Worm (Caenorhabditis elegans) whole organism, L4 larva: ENCODE data around the gene inx-10.

ENCODE experiments used
- D1046.2 ChIP-seq: fragments of 200-800 bp; sonication (Bioruptor generic); IDR thresholded peaks from 2 replicates; pipeline ENCODE4 v1.3.6; 2022; ENCODE audit warnings: missing genetic modification characterization, missing compliant biosample characterization
- F26F4.8 ChIP-seq: fragments of 200-800 bp; sonication (Bioruptor generic); conservative IDR thresholded peaks from 2 replicates; pipeline ENCODE4 v1.3.6; 2022; ENCODE audit warnings: missing genetic modification characterization, missing compliant biosample characterization
- F37D6.2 ChIP-seq: sonication (generic microtip); optimal IDR thresholded peaks from 2 replicates; lab custom pipeline; 2016; ENCODE audit warnings: mild to moderate bottlenecking, missing genetic modification characterization, missing compliant biosample characterization
- F44E2.7 ChIP-seq: fragments of 200-800 bp; sonication (Bioruptor generic); IDR thresholded peaks from 2 replicates; pipeline ENCODE4 v2.1.2; 2022; ENCODE audit warnings: missing genetic modification characterization, missing compliant biosample characterization
- F49E8.2 ChIP-seq: sonication (generic microtip); optimal IDR thresholded peaks from 2 replicates; lab custom pipeline; 2016; ENCODE audit warnings: missing compliant biosample characterization, mild to moderate bottlenecking, missing genetic modification characterization, borderline replicate concordance
- R02D3.7 ChIP-seq: fragments of 150-350 bp; sonication (generic microtip); optimal IDR thresholded peaks from 3 replicates; lab custom pipeline; 2014; ENCODE audit warnings: missing biosample characterization, missing genetic modification characterization
- T20F7.1 ChIP-seq: fragments of 200-800 bp; sonication (Bioruptor generic); optimal IDR thresholded peaks from 2 replicates; lab custom pipeline; 2018; ENCODE audit warnings: mild to moderate bottlenecking, missing genetic modification characterization, missing compliant biosample characterization
- T26A8.4 ChIP-seq: fragments of 200-800 bp; sonication (Bioruptor generic); IDR thresholded peaks from 2 replicates; pipeline ENCODE4 v1.3.6; 2022; ENCODE audit warnings: missing genetic modification characterization, missing compliant biosample characterization
- Y105C5A.15 ChIP-seq: fragments of 200-800 bp; sonication (Bioruptor generic); IDR thresholded peaks from 2 replicates; pipeline ENCODE4 v1.3.6; 2022; ENCODE audit warnings: missing genetic modification characterization, missing compliant biosample characterization
- Y48G9A.11 ChIP-seq: fragments of 200-800 bp; sonication (Bioruptor generic); IDR thresholded peaks from 2 replicates; pipeline ENCODE4 v1.3.6; 2022; ENCODE audit warnings: missing genetic modification reagents, missing genetic modification characterization, missing compliant biosample characterization
- Y5F2A.4 ChIP-seq: fragments of 200-800 bp; sonication (Bioruptor generic); optimal IDR thresholded peaks from 2 replicates; lab custom pipeline; 2018; ENCODE audit warnings: mild to moderate bottlenecking, missing genetic modification characterization, missing compliant biosample characterization
- ZK337.2 ChIP-seq: fragments of 200-800 bp; sonication (Bioruptor generic); IDR thresholded peaks from 2 replicates; pipeline ENCODE4 v1.3.6; 2022; ENCODE audit warnings: missing genetic modification reagents, missing genetic modification characterization, missing compliant biosample characterization
- aly-2 ChIP-seq: sonication (generic microtip); optimal IDR thresholded peaks from 2 replicates; lab custom pipeline; 2018; ENCODE audit warnings: missing biosample characterization, missing genetic modification characterization
- arid-1 ChIP-seq: fragments of 200-800 bp; sonication (Bioruptor generic); conservative IDR thresholded peaks from 2 replicates; pipeline ENCODE4 v1.3.6; 2022; ENCODE audit warnings: missing genetic modification reagents, missing genetic modification characterization, missing compliant biosample characterization
- ceh-28 ChIP-seq: fragments of 150-350 bp; optimal IDR thresholded peaks from 2 replicates; lab custom pipeline; 2014; ENCODE audit warnings: missing biosample characterization, missing genetic modification reagents, missing genetic modification characterization
- ceh-32 ChIP-seq: sonication (generic microtip); optimal IDR thresholded peaks from 2 replicates; lab custom pipeline; 2016; ENCODE audit warnings: mild to moderate bottlenecking, missing genetic modification characterization, missing compliant biosample characterization; ENCODE audit not compliant: poor library complexity
- ceh-44 ChIP-seq: fragments of 200-800 bp; sonication (Bioruptor generic); IDR thresholded peaks from 2 replicates; pipeline ENCODE4 v1.3.6; 2022; ENCODE audit warnings: missing genetic modification reagents, missing genetic modification characterization, missing compliant biosample characterization
- ceh-62 ChIP-seq: sonication (generic microtip); optimal IDR thresholded peaks from 2 replicates; lab custom pipeline; 2017; ENCODE audit warnings: missing biosample characterization, missing genetic modification characterization
- dmd-6 ChIP-seq: fragments of 200-800 bp; sonication (Bioruptor generic); IDR thresholded peaks from 2 replicates; pipeline ENCODE4 v1.3.6; 2022; ENCODE audit warnings: missing genetic modification reagents, missing genetic modification characterization, missing compliant biosample characterization
- dmd-8 ChIP-seq: fragments of 200-800 bp; sonication (Bioruptor generic); IDR thresholded peaks from 2 replicates; pipeline ENCODE4 v1.3.6; 2022; ENCODE audit warnings: missing genetic modification characterization, missing compliant biosample characterization
- dve-1 ChIP-seq: sonication (generic microtip); optimal IDR thresholded peaks from 2 replicates; lab custom pipeline; 2017; ENCODE audit warnings: antibody characterized with exemption, mild to moderate bottlenecking, missing genetic modification characterization, missing compliant biosample characterization; ENCODE audit not compliant: insufficient read depth
- egl-27 ChIP-seq: sonication (generic microtip); optimal IDR thresholded peaks from 3 replicates; lab custom pipeline; 2017; ENCODE audit warnings: missing biosample characterization, missing genetic modification reagents, missing genetic modification characterization
- egl-43 ChIP-seq: fragments of 200-800 bp; sonication (Bioruptor generic); IDR thresholded peaks from 2 replicates; pipeline ENCODE4 v1.3.6; 2022; ENCODE audit warnings: missing genetic modification reagents, missing genetic modification characterization, missing compliant biosample characterization
- gei-8 ChIP-seq: fragments of 200-800 bp; sonication (Bioruptor generic); optimal IDR thresholded peaks from 2 replicates; lab custom pipeline; 2018; ENCODE audit warnings: mild to moderate bottlenecking, missing genetic modification characterization, missing compliant biosample characterization
- hlh-11 ChIP-seq: fragments of 200-800 bp; sonication (Bioruptor generic); optimal IDR thresholded peaks from 2 replicates; lab custom pipeline; 2018; ENCODE audit warnings: mild to moderate bottlenecking, missing genetic modification characterization, missing compliant biosample characterization
- hmg-1.1 ChIP-seq: fragments of 200-800 bp; sonication (Bioruptor generic); IDR thresholded peaks from 2 replicates; pipeline ENCODE4 v1.3.6; 2022; ENCODE audit warnings: missing genetic modification reagents, missing genetic modification characterization, missing compliant biosample characterization
- jun-1 ChIP-seq: fragments of 150-350 bp; optimal IDR thresholded peaks from 2 replicates; lab custom pipeline; 2014; ENCODE audit warnings: missing biosample characterization, missing genetic modification reagents, missing genetic modification characterization
- lim-7 ChIP-seq: fragments of 200-800 bp; sonication (Bioruptor generic); IDR thresholded peaks from 2 replicates; pipeline ENCODE4 v1.3.6; 2022; ENCODE audit warnings: missing genetic modification characterization, missing compliant biosample characterization
- lin-1 ChIP-seq: fragments of 200-800 bp; sonication (Bioruptor generic); IDR thresholded peaks from 2 replicates; pipeline ENCODE4 v1.3.6; 2022; ENCODE audit warnings: missing genetic modification reagents, missing genetic modification characterization, missing compliant biosample characterization
- lin-13 ChIP-seq: fragments of 150-350 bp; optimal IDR thresholded peaks from 2 replicates; lab custom pipeline; 2014; ENCODE audit warnings: missing biosample characterization, missing genetic modification reagents, missing genetic modification characterization
- lin-29 ChIP-seq: fragments of 200-800 bp; sonication (Bioruptor generic); IDR thresholded peaks from 2 replicates; pipeline ENCODE4 v1.3.6; 2022; ENCODE audit warnings: missing genetic modification reagents, missing genetic modification characterization, missing compliant biosample characterization
- lin-38 ChIP-seq: fragments of 200-800 bp; sonication (Bioruptor generic); IDR thresholded peaks from 2 replicates; pipeline ENCODE4 v1.3.6; 2022; ENCODE audit warnings: missing genetic modification reagents, missing genetic modification characterization, missing compliant biosample characterization
- madf-9 ChIP-seq: fragments of 200-800 bp; sonication (Bioruptor generic); conservative IDR thresholded peaks from 2 replicates; pipeline ENCODE4 v1.3.6; 2022; ENCODE audit warnings: missing genetic modification reagents, missing genetic modification characterization, missing compliant biosample characterization
- mep-1 ChIP-seq: fragments of 150-350 bp; sonication (generic microtip); optimal IDR thresholded peaks from 3 replicates; lab custom pipeline; 2014; ENCODE audit warnings: missing biosample characterization, missing genetic modification characterization
- nhr-10 ChIP-seq: fragments of 150-350 bp; optimal IDR thresholded peaks from 2 replicates; lab custom pipeline; 2014; ENCODE audit warnings: missing biosample characterization, missing genetic modification characterization
- nhr-11 ChIP-seq: fragments of 150-350 bp; optimal IDR thresholded peaks from 2 replicates; lab custom pipeline; 2014; ENCODE audit warnings: missing biosample characterization, missing genetic modification characterization
- nhr-111 ChIP-seq: fragments of 200-800 bp; sonication (Bioruptor generic); optimal IDR thresholded peaks from 2 replicates; lab custom pipeline; 2018; ENCODE audit warnings: mild to moderate bottlenecking, missing genetic modification characterization, missing compliant biosample characterization
- nhr-237 ChIP-seq: sonication (generic microtip); optimal IDR thresholded peaks from 2 replicates; lab custom pipeline; 2017; ENCODE audit warnings: missing biosample characterization, missing genetic modification characterization
- nhr-25 ChIP-seq: sonication (generic microtip); optimal IDR thresholded peaks from 2 replicates; lab custom pipeline; 2017; ENCODE audit warnings: missing genetic modification characterization, mild to moderate bottlenecking, missing compliant biosample characterization, antibody characterized with exemption, moderate library complexity, borderline replicate concordance; ENCODE audit not compliant: insufficient read depth
- nhr-28 ChIP-seq: fragments of 150-350 bp; optimal IDR thresholded peaks from 2 replicates; lab custom pipeline; 2014; ENCODE audit warnings: missing biosample characterization, missing genetic modification characterization
- nhr-42 ChIP-seq: fragments of 200-800 bp; sonication (Bioruptor generic); IDR thresholded peaks from 2 replicates; pipeline ENCODE4 v1.3.6; 2022; ENCODE audit warnings: missing genetic modification characterization, missing compliant biosample characterization
- nhr-48 ChIP-seq: sonication (generic microtip); optimal IDR thresholded peaks from 2 replicates; lab custom pipeline; 2016; ENCODE audit warnings: mild to moderate bottlenecking, missing genetic modification characterization, missing compliant biosample characterization
- nhr-6 ChIP-seq: fragments of 150-350 bp; optimal IDR thresholded peaks from 2 replicates; lab custom pipeline; 2014; ENCODE audit warnings: missing biosample characterization, missing genetic modification characterization
- nhr-77 ChIP-seq: fragments of 150-350 bp; optimal IDR thresholded peaks from 2 replicates; lab custom pipeline; 2014; ENCODE audit warnings: missing biosample characterization, missing genetic modification characterization
- php-3 ChIP-seq: fragments of 200-800 bp; sonication (Bioruptor generic); IDR thresholded peaks from 2 replicates; pipeline ENCODE4 v1.3.6; 2022; ENCODE audit warnings: missing genetic modification reagents, missing genetic modification characterization, missing compliant biosample characterization
- saeg-2 ChIP-seq: fragments of 200-800 bp; sonication (Bioruptor generic); IDR thresholded peaks from 2 replicates; pipeline ENCODE4 v1.3.6; 2022; ENCODE audit warnings: missing genetic modification reagents, missing genetic modification characterization, missing compliant biosample characterization
- skn-1 ChIP-seq: fragments of 150-350 bp; optimal IDR thresholded peaks from 2 replicates; lab custom pipeline; 2014; ENCODE audit warnings: missing biosample characterization, missing genetic modification characterization
- snpc-4 ChIP-seq: fragments of 150-350 bp; optimal IDR thresholded peaks from 2 replicates; lab custom pipeline; 2014; ENCODE audit warnings: missing biosample characterization, missing genetic modification characterization
- zag-1 ChIP-seq: fragments of 150-350 bp; optimal IDR thresholded peaks from 2 replicates; lab custom pipeline; 2014; ENCODE audit warnings: missing biosample characterization, missing genetic modification characterization
- zfp-3 ChIP-seq: fragments of 200-800 bp; sonication (Bioruptor generic); conservative IDR thresholded peaks from 2 replicates; pipeline ENCODE4 v1.3.6; 2022; ENCODE audit warnings: missing genetic modification reagents, missing genetic modification characterization, missing compliant biosample characterization
- ztf-11 ChIP-seq: fragments of 150-350 bp; optimal IDR thresholded peaks from 2 replicates; lab custom pipeline; 2014; ENCODE audit warnings: missing biosample characterization, missing genetic modification characterization
- ztf-7 ChIP-seq: fragments of 150-350 bp; optimal IDR thresholded peaks from 2 replicates; lab custom pipeline; 2014; ENCODE audit warnings: missing biosample characterization, missing genetic modification characterization

The inx-10 gene

DNA sequence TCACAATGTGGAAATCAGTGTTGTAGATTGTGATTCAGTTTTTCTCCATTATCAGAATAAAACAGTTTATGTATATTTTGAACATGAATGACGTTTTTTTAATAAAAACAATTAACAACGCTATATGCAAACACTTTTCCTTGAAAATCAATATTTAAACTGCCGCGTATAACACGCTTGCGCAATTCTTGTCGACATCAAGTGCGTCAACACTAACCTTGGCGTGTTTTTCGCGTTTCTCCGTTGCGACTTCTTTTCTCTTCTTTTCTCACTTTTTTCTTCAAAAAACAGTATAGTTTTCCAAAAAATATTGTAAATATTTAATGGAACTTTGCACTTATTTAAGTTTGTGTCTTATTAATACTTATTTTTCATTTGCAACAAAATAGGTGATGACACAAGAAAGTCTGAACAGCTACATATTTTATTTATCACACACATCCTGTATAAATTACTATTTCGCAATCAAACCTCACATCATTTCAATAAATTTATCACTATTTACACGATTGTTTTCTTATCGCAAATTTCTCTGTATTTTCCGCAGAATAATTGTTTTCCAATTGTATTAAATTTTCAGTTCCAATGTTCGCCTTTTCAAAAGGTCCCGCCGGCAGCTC is 31.9 kb downstream of the inx-10 start, which contains the start of gene spas-1:
TSS of gene spas-1 (plus strand) at position 572 of the 620 bp plus-strand sequence.
- TF ChIP-seq saeg-2 (GFP tag; lab: Robert Waterston, UW) (no peak), dve-1 (tag; lab: Kevin White, UChicago) (peak; percentile 94), egl-43 (no peak), R02D3.7 (tag; lab: Kevin White, UChicago) (no peak), zfp-3 (0 out of 2 replicates have a peak, but pooled peaks have one; percentile 19), lin-13 (GFP tag; lab: Kevin White, UChicago) (peak; percentile 76), jun-1 (peak; percentile 44), ceh-28 (tag; lab: Kevin White, UChicago) (no peak), F44E2.7 (GFP tag; lab: Robert Waterston, UW) (no peak), aly-2 (tag; lab: Kevin White, UChicago) (no peak), nhr-237 (tag; lab: Kevin White, UChicago) (no peak), nhr-111 (GFP tag; lab: Kevin White, UChicago) (no peak), ceh-32 (no peak), lin-29 (GFP tag; lab: Robert Waterston, UW) (no peak), lin-1 (GFP tag; lab: Robert Waterston, UW) (no peak), snpc-4 (tag; lab: Kevin White, UChicago) (no peak), nhr-25 (tag; lab: Kevin White, UChicago) (peak; percentile 52), Y48G9A.11 (GFP tag; lab: Robert Waterston, UW) (no peak), F37D6.2 (tag; lab: Kevin White, UChicago) (peak; percentile 50), T26A8.4 (GFP tag; lab: Robert Waterston, UW) (peak; percentile 88), F26F4.8 (GFP tag; lab: Robert Waterston, UW) (no peak), madf-9 (GFP tag; lab: Robert Waterston, UW) (no peak), gei-8 (GFP tag; lab: Kevin White, UChicago) (no peak), hmg-1.1 (peak; percentile 65), ceh-62 (tag; lab: Kevin White, UChicago) (no peak), nhr-6 (peak; percentile 83), zag-1 (tag; lab: Kevin White, UChicago) (no peak), ceh-44 (no peak), Y5F2A.4 (GFP tag; lab: Kevin White, UChicago) (no peak), nhr-10 (tag; lab: Kevin White, UChicago) (no peak), egl-27 (tag; lab: Kevin White, UChicago) (no peak), nhr-11 (tag; lab: Kevin White, UChicago) (peak; percentile 74), nhr-48 (tag; lab: Kevin White, UChicago) (peak; percentile 74), nhr-42 (GFP tag; lab: Robert Waterston, UW) (no peak), ztf-7 (tag; lab: Kevin White, UChicago) (peak; percentile 47), hlh-11 (tag; lab: Kevin White, UChicago) (peak; percentile 80), T20F7.1 (GFP tag; lab: Kevin White, UChicago) (peak; percentile 87), skn-1 (tag; lab: Kevin White, UChicago) (no peak), dmd-6 (peak; percentile 57), arid-1 (GFP tag; lab: Robert Waterston, UW) (no peak), D1046.2 (GFP tag; lab: Robert Waterston, UW) (no peak), F49E8.2 (tag; lab: Kevin White, UChicago) (peak; percentile 42), lin-38 (GFP tag; lab: Robert Waterston, UW) (no peak), dmd-8 (GFP tag; lab: Robert Waterston, UW) (no peak), mep-1 (peak; percentile 94), ztf-11 (tag; lab: Kevin White, UChicago) (no peak), ZK337.2 (no peak), nhr-28 (tag; lab: Kevin White, UChicago) (peak; percentile 74), php-3 (no peak), nhr-77 (peak; percentile 92), Y105C5A.15 (GFP tag; lab: Robert Waterston, UW) (no peak), lim-7 (GFP tag; lab: Robert Waterston, UW) (no peak)
